Fruit fly (Drosophila melanogaster): ENCODE results near the gene tmod.

Gene tmod

dm6 chr3R:30518274-30518873 is 14.0 kb upstream of the tmod start:
- TF ChIP-seq EcR (GFP tag; optimal IDR thresholded peaks at IDR 0.05) (no peak), CG8478 (optimal IDR thresholded peaks at IDR 0.05) (no peak), Dll (optimal IDR thresholded peaks at IDR 0.05) (no peak), psq (optimal IDR thresholded peaks at IDR 0.05) (no peak), usp (GFP tag; optimal IDR thresholded peaks at IDR 0.05) (no peak), pan (optimal IDR thresholded peaks at IDR 0.05) (no peak)

DNA sequence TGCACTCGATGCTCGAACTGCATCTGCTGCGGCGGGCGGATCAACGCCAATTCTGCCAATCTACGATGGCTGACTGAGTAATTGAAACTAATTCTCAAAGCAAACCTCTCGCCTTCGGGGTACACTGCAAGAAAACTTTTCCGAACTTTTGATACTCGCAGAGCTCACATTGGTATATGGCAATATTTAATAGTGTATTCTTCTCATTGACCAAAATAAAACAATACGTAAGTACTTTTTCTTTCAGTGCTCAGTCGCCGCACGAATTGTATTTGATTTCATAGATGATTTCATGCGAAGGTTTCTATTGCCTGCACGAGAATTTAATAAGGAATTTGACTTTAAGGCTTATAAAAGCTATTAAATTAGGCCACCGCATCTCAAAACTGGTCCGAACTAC is 6.8 kb upstream of the tmod start:
- no peak for TF ChIP-seq CG8478 (optimal IDR thresholded peaks at IDR 0.05)
- no peak for TF ChIP-seq psq (optimal IDR thresholded peaks at IDR 0.05)
- TF ChIP-seq Dll (optimal IDR thresholded peaks at IDR 0.05) = no peak
- TF ChIP-seq pan (optimal IDR thresholded peaks at IDR 0.05) = no peak
- no peak for TF ChIP-seq usp (GFP tag; optimal IDR thresholded peaks at IDR 0.05)

- TF ChIP-seq usp (GFP tag; optimal IDR thresholded peaks at IDR 0.05) (no peak), EcR (GFP tag; optimal IDR thresholded peaks at IDR 0.05) (no peak), pan (optimal IDR thresholded peaks at IDR 0.05) (no peak), psq (optimal IDR thresholded peaks at IDR 0.05) (no peak), Dll (optimal IDR thresholded peaks at IDR 0.05) (no peak), CG8478 (optimal IDR thresholded peaks at IDR 0.05) (no peak)
These were observed 5.5 kb upstream of the tmod start, which contains the start of gene jdp for dm6 chr3R:30526799-30527465. Gene jdp, minus strand, starts transcription at chr3R:30527037.

dm6 chr3R:30528692-30529305 is 3.6 kb upstream of the tmod start:
- TF ChIP-seq usp (GFP tag; optimal IDR thresholded peaks at IDR 0.05) (no peak), Dll (optimal IDR thresholded peaks at IDR 0.05) (no peak), EcR (GFP tag; optimal IDR thresholded peaks at IDR 0.05) (no peak), CG8478 (optimal IDR thresholded peaks at IDR 0.05) (no peak), psq (optimal IDR thresholded peaks at IDR 0.05) (no peak), pan (optimal IDR thresholded peaks at IDR 0.05) (no peak)

- TF ChIP-seq usp (GFP tag; optimal IDR thresholded peaks at IDR 0.05) (no peak), Dll (optimal IDR thresholded peaks at IDR 0.05) (no peak), CG8478 (optimal IDR thresholded peaks at IDR 0.05) (no peak), EcR (GFP tag; optimal IDR thresholded peaks at IDR 0.05) (no peak), pan (optimal IDR thresholded peaks at IDR 0.05) (no peak), psq (optimal IDR thresholded peaks at IDR 0.05) (no peak)
These were observed 2.8 kb upstream of the tmod start for dm6 chr3R:30529570-30529969.

DNA sequence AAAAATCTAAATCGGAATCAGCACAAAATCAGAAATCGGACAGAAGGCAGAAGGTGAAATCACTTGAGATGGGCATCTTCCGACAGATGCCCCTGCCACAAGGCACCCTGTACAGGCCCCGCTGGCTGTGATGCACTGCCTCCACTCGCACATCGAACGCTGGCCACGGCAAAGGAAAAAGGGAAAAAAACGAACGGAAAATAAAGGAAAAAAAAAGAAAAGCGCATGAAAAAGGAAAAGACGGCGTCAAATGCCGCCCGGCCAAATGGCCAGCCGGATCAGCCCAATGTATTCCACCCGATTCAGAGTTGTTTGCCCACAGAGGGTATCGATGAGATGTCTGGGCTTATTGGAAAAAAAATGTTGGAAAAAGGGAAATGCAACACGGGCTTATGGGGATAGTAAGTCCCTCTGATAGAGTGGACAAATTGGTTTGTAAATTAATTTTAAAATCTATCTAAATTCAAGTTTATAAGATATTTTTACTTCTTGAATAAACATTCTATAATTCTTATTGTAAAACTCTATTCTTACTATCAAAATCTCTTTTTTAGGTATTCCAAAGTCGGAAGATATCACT is 1.2 kb upstream of the tmod start:
- TF ChIP-seq Dll (optimal IDR thresholded peaks at IDR 0.05) (no peak), usp (GFP tag; optimal IDR thresholded peaks at IDR 0.05) (no peak), CG8478 (optimal IDR thresholded peaks at IDR 0.05) (no peak), EcR (GFP tag; optimal IDR thresholded peaks at IDR 0.05) (no peak)

DNA sequence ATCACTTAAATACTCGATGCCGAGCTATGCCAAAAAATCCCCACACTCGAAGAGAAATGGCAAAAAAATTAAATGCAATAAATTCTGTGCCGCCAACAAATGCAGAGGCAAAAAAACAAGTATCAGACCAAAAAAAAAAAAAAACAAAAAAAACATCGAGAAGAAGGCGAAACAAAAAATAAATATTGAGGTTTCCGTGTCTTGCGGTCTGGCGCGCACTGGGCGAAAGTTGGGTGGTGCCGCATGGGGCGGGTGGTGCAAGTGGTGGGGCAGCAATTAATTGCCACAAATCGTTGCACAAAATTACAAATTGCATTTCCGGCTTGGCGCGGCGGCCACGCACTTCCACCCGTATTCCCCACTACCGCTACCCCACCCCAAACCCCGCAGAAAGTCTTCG is 2.0 kb downstream of the tmod start:
- TF ChIP-seq EcR (GFP tag; optimal IDR thresholded peaks at IDR 0.05) (no peak), pan (optimal IDR thresholded peaks at IDR 0.05) (no peak), usp (GFP tag; optimal IDR thresholded peaks at IDR 0.05) (no peak), Dll (optimal IDR thresholded peaks at IDR 0.05) (no peak), CG8478 (optimal IDR thresholded peaks at IDR 0.05) (no peak), psq (optimal IDR thresholded peaks at IDR 0.05) (no peak)

DNA sequence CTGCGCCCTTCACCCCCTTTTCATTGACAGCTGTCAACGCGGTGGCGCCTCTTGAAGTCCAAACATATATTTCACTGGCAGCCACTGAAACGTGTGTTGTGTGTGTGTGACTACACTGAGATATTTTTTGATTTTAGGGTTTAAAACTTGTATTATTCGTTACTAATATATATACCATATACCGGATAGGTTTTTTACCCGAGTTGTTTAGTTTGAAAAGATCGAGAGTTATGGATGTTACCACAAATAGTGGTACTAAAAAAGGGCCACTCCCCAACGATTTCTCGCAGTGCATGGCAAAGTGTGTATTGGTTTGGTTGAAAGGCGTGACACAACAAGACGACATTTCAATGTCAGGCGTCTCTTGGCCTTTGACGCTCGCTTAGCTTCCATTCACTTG is 4.0 kb downstream of the tmod start:
- no peak for TF ChIP-seq psq (optimal IDR thresholded peaks at IDR 0.05)
- TF ChIP-seq EcR (GFP tag; optimal IDR thresholded peaks at IDR 0.05) = no peak
- TF ChIP-seq CG8478 (optimal IDR thresholded peaks at IDR 0.05) = no peak
- TF ChIP-seq usp (GFP tag; optimal IDR thresholded peaks at IDR 0.05) = no peak
- no peak for TF ChIP-seq pan (optimal IDR thresholded peaks at IDR 0.05)
- TF ChIP-seq Dll (optimal IDR thresholded peaks at IDR 0.05) = no peak

DNA sequence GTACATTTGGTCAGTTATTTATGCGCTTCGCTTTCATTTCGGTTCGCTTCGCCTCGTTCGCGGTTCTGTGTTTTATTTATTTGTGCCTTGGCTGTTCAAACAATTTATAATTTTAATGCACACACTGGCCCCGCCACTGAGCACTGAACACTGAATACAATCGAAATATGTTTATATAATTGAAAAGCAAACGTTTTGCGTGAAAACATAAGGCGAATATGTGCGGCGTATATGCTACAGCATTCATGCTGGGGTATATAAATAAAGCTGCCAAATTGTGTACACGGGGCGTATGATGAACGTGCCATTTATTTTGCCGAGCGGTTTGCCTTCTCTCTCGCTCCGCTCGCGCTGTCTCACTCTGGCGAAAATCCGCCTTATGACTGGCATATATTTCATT is 4.5 kb downstream of the tmod start:
- TF ChIP-seq psq (optimal IDR thresholded peaks at IDR 0.05) = no peak
- TF ChIP-seq EcR (GFP tag; optimal IDR thresholded peaks at IDR 0.05) = no peak
- TF ChIP-seq Dll (optimal IDR thresholded peaks at IDR 0.05) = no peak

DNA sequence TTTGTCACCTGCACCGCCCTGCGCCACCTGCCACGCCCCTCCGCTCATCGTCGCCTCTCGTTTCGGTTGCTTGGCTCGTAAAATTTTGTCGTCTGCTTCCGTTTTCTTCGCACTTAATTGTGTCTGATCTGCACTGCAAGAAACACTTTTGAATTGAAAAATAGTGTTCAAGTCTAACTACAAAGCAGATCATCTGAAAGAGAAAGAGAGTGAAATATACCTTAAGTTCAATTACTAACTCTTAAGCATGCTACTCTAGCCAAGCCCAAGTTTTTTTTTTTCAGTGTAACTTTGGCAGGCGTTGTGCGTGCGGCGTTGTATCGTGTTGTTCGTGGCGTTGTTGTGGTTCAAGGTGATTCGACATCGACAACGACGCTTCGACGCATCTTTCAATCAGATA is 7.8 kb downstream of the tmod start:
- TF ChIP-seq Dll (optimal IDR thresholded peaks at IDR 0.05) (no peak), EcR (GFP tag; optimal IDR thresholded peaks at IDR 0.05) (no peak), psq (optimal IDR thresholded peaks at IDR 0.05) (no peak), pan (optimal IDR thresholded peaks at IDR 0.05) (no peak), usp (GFP tag; optimal IDR thresholded peaks at IDR 0.05) (no peak), CG8478 (optimal IDR thresholded peaks at IDR 0.05) (no peak)

DNA sequence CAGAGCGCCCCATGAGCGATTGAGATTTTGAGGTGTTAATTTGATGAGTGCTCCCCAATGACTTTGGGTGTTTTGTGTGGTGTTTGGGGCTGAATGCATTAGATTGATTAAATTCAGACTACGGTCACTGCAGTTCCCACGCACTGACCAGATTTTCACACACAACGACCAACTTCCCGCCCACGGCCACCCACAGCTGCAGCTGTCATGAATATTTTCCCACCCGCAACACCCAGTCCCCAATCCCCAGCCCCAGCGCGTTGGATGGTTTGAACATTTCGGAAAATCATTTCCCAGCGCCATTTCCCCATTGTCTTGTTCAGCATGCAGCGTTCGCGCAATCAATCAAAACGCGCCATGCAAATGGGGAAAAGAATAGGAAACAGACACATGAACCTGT is 9.1 kb downstream of the tmod start:
- TF ChIP-seq psq (optimal IDR thresholded peaks at IDR 0.05) (no peak), EcR (GFP tag; optimal IDR thresholded peaks at IDR 0.05) (no peak), Dll (optimal IDR thresholded peaks at IDR 0.05) (no peak), usp (GFP tag; optimal IDR thresholded peaks at IDR 0.05) (no peak), CG8478 (optimal IDR thresholded peaks at IDR 0.05) (no peak), pan (optimal IDR thresholded peaks at IDR 0.05) (no peak)

DNA sequence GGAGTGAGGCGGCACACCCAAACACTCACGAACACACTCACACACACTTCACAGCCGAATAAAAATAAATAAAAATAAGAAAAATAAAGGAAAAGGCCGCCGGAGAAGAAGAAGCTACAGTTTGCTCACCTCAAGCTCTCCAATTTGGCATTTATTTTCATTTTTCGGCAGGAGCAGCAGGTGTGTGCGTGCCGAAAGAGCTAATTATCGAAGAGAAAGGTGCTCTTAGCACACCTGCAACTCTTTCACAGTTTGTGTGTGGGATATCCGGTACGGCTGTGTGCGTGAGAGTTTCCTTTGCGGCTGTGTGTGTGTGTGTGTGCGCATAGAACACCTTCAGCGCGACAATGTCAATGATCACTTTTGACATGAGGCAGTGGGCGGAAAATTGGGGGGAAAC is 12.6 kb downstream of the tmod start:
- no peak for TF ChIP-seq CG8478 (optimal IDR thresholded peaks at IDR 0.05)
- no peak for TF ChIP-seq pan (optimal IDR thresholded peaks at IDR 0.05)
- no peak for TF ChIP-seq usp (GFP tag; optimal IDR thresholded peaks at IDR 0.05)
- no peak for TF ChIP-seq Dll (optimal IDR thresholded peaks at IDR 0.05)
- TF ChIP-seq psq (optimal IDR thresholded peaks at IDR 0.05) = no peak
- no peak for TF ChIP-seq EcR (GFP tag; optimal IDR thresholded peaks at IDR 0.05)
